Fruit fly (Drosophila melanogaster) Kc167 (cell line): ENCODE data around the gene CG14689.

Experiments
- Myc ChIP-seq: fragments of >200 bp; optimal IDR thresholded peaks from 2 replicates; lab custom pipeline; 2017; ENCODE audit warnings: missing external identifiers
- Sin3A ChIP-seq: fragments of >200 bp; optimal IDR thresholded peaks from 2 replicates; lab custom pipeline; 2018; ENCODE audit warnings: missing external identifiers
- h ChIP-seq: fragments of >200 bp; optimal IDR thresholded peaks from 3 replicates; lab custom pipeline; 2018; ENCODE audit warnings: missing external identifiers
- insv ChIP-seq: fragments of >200 bp; optimal IDR thresholded peaks from 3 replicates; lab custom pipeline; 2018; ENCODE audit warnings: missing external identifiers
- psq ChIP-seq: fragments of >200 bp; optimal IDR thresholded peaks from 2 replicates; lab custom pipeline; 2017; ENCODE audit warnings: missing external identifiers
- ttk ChIP-seq: sonication (Bioruptor generic); optimal IDR thresholded peaks from 2 replicates; lab custom pipeline; 2017; ENCODE audit warnings: missing external identifiers

Gene CG14689

DNA sequence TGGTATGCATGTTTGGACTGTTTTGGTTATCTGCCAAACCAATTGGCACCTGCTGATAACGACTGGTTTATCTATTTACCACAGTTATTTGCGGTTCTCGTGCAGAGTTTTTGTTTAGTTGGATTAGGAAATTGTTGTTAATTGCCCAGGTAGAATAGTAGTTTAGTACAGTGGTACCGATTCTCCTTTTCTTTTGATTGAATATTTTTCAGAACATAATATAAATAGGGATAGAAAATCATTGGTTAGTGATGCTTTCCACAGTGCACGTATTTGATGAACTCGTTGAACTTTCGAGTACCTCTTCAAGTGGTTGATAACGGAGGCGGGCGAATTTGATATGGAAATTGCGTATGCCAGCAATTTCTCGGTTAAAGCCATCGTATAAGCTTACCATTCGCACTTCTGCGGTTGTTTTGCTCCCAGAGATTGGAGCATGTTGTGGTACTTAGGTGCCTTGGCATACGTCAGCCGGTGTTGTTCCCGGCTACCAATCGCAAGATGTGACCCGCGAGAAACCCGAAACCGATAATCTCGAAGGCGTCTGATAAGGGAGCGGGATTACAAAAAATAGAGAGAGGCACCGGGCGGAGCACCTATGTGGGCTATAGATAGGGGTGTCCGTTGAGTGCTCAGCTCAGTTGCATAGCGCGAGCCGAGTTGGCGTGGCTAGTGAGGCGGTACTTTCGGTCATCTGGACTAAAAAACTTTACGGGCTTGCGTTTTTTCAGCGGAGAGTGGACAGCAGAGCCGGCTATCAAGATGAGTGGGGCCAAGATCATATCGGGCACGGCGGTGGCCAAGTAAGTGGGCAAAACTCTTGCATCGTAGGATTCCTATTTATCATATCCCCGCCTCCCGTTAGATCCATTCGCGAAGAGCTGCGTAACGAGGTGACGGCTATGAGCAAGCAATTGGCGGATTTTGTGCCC, 11.8 kb downstream of the CG14689 start:
- TF ChIP-seq Sin3A (lab: Kevin White, UChicago) (no peak), ttk (no peak), h (lab: Kevin White, UChicago) (no peak), insv (no peak), psq (lab: Kevin White, UChicago) (no peak), Myc (lab: Kevin White, UChicago) (no peak)

dm6 chr3R:10696371-10696777, 14.7 kb downstream of the CG14689 start, which contains the start of the genes pug, CG14683 and CG46459:
Gene pug, plus strand, starts transcription at chr3R:10696534.
Gene CG14683, plus strand, starts transcription at chr3R:10696647.
Gene CG46459, plus strand, starts transcription at chr3R:10696647.
- TF ChIP-seq h (lab: Kevin White, UChicago) = no peak
- no peak for TF ChIP-seq insv
- TF ChIP-seq Sin3A (lab: Kevin White, UChicago) = no peak
- no peak for TF ChIP-seq psq (lab: Kevin White, UChicago)
- no peak for TF ChIP-seq ttk
- no peak for TF ChIP-seq Myc (lab: Kevin White, UChicago)

DNA sequence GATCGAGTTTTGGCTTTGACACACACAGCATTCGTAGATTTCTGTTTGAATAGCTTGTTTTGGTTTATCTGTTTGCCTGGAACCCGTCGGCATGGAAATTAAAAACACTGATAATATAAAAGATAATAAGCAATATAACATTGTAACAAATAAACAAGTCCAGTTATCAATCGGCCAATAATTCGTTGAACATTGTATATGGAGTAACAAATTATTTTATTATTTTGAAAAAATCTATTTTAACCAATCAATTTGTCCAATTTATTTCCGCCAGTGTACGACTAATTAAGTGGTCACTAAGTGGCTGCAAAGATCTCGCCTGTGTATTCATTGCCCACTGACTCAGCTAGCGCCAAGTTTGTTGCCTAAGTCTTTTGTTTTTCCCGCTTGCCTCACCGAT, 22.2 kb downstream of the CG14689 start:
- TF ChIP-seq Myc (lab: Kevin White, UChicago) (no peak), Sin3A (lab: Kevin White, UChicago) (no peak)

dm6 chr3R:10688160-10688559, 22.9 kb downstream of the CG14689 start:
- no peak for TF ChIP-seq insv
- TF ChIP-seq Sin3A (lab: Kevin White, UChicago) = no peak
- no peak for TF ChIP-seq h (lab: Kevin White, UChicago)

DNA sequence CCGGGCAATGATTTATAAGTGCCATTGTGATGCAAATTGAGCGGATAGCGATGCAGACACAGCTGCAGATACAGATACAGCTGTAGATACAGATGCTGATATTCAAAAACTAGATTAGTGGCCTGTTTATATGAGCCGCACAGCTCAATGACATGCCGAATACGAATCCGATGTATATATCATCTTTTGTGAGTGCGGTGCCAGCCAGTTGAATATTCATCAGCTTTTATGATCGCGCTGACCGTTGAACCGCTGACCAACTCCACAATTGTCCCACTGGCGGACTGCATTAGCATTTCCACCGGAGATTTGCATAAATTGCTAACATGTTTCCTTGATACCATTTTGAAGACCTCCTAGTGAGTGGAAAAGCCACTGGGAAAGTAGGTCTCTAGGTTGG, 23.7 kb downstream of the CG14689 start:
- TF ChIP-seq psq (lab: Kevin White, UChicago) = no peak
- no peak for TF ChIP-seq h (lab: Kevin White, UChicago)
- no peak for TF ChIP-seq Myc (lab: Kevin White, UChicago)
- no peak for TF ChIP-seq ttk
- TF ChIP-seq insv = no peak

- no peak for TF ChIP-seq Sin3A (lab: Kevin White, UChicago)
- no peak for TF ChIP-seq psq (lab: Kevin White, UChicago)
- no peak for TF ChIP-seq insv
Observed at dm6 chr3R:10686307-10687094, 24.5 kb downstream of the CG14689 start, which contains the start of gene Skel. Gene Skel, plus strand, starts transcription at chr3R:10686943.

DNA sequence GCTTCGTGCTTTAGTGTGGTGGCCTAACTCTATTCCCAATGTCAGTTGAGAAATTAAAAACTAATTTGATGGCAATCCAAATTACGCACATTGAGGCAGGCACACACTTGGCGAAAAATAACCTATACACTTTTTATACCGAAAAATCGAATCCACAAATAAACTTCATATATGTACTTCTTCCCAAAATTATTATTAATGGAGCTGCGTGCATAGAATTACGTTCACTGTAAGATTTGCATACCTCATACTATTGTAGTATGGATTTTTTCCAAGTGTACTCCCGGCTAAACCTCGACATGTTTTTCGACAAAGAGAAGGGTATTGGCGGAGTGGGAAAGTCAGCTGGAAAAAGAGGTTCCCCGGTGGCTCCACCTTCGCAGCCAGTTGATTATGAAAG, 26.8 kb downstream of the CG14689 start:
- TF ChIP-seq Myc (lab: Kevin White, UChicago) = no peak

- TF ChIP-seq Myc (lab: Kevin White, UChicago) (no peak), ttk (no peak), h (lab: Kevin White, UChicago) (no peak), psq (lab: Kevin White, UChicago) (no peak), Sin3A (lab: Kevin White, UChicago) (no peak), insv (no peak)
Observed at dm6 chr3R:10683226-10683625, 27.8 kb downstream of the CG14689 start.

DNA sequence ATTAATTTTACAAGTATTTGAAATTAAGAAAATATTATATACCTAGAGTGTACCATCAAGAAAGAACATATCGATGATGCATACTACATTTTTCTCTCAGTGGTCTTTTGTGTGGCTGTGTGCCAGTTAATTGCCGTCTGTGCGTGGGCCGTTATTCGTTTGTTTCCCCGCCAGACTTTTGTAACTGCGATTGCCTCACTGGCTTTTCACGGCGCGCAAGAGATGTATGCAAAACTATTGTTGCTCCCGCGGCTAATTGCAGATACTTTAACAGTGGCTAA, 29.4 kb downstream of the CG14689 start:
- TF ChIP-seq ttk (no peak), psq (lab: Kevin White, UChicago) (no peak), h (lab: Kevin White, UChicago) (no peak), Sin3A (lab: Kevin White, UChicago) (no peak), insv (no peak), Myc (lab: Kevin White, UChicago) (no peak)

- TF ChIP-seq insv = no peak
- no peak for TF ChIP-seq psq (lab: Kevin White, UChicago)
- no peak for TF ChIP-seq h (lab: Kevin White, UChicago)
- no peak for TF ChIP-seq Sin3A (lab: Kevin White, UChicago)
- TF ChIP-seq ttk = no peak
- no peak for TF ChIP-seq Myc (lab: Kevin White, UChicago)
Observed at dm6 chr3R:10680825-10681681, 30.0 kb downstream of the CG14689 start, which contains the start of gene Phyhd1. Gene Phyhd1, minus strand, starts transcription at chr3R:10680925.

DNA sequence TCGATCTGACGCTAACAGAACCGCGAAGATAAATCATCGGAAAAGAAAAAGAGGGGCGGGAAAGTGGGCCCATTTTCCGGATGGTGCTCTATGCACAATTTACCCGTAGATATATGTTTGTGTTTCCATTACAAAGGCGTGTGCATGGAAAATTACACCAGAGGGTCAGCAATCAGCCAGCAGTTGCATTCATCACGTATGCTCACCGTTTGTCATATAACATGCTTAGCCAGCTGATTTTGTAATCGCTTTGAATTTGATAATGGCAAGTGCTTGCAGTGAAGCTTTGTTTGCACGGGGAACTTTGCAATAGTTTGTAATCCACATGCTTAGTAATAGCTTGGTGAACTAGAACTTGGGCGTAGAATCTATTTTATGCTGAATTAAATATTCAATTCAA, 31.1 kb downstream of the CG14689 start:
- TF ChIP-seq h (lab: Kevin White, UChicago) (no peak), insv (no peak), Myc (lab: Kevin White, UChicago) (no peak), Sin3A (lab: Kevin White, UChicago) (no peak), psq (lab: Kevin White, UChicago) (no peak), ttk (no peak)
